Fruit fly (Drosophila melanogaster): ENCODE results near the gene NKCC.

- TF ChIP-seq Sox102F (GFP tag; optimal IDR thresholded peaks at IDR 0.05), result no peak
- no peak for TF ChIP-seq lz (GFP tag; optimal IDR thresholded peaks at IDR 0.05)
- TF ChIP-seq Hr38 (GFP tag; optimal IDR thresholded peaks at IDR 0.05), result no peak
- no peak for TF ChIP-seq CG4318 (GFP tag; optimal IDR thresholded peaks at IDR 0.05)
- TF ChIP-seq CG11294 (GFP tag; IDR thresholded peaks at IDR 0.05), result no peak
- peak; percentile 36 for TF ChIP-seq CG6854 (GFP tag; optimal IDR thresholded peaks at IDR 0.05)
- TF ChIP-seq salr (GFP tag; optimal IDR thresholded peaks at IDR 0.05), result no peak
- no peak for TF ChIP-seq Blimp-1 (GFP tag; optimal IDR thresholded peaks at IDR 0.05)
- TF ChIP-seq Eip75B (GFP tag; optimal IDR thresholded peaks at IDR 0.05), result no peak
- no peak for TF ChIP-seq CG7368 (GFP tag; optimal IDR thresholded peaks at IDR 0.05)
- no peak for TF ChIP-seq ss (GFP tag; optimal IDR thresholded peaks at IDR 0.05)
These were observed 18.9 kb downstream of the NKCC start, which contains the start of gene ksr for dm6 chr3R:5483488-5484109.

Data from whole organism, prepupa.